Worm (Caenorhabditis elegans): ENCODE measurements around the gene nhx-5.
A peak's percentile ranks its signal among the peaks of the same experiment; 100 is the strongest.

The nhx-5 gene

ce11 chrX:10597554-10598191 is 20.9 kb downstream of the nhx-5 start (continued):
- TF ChIP-seq alr-1 (tag; optimal IDR thresholded peaks at IDR 0.05), result no peak
- peak; percentile 8 for TF ChIP-seq mab-5 (tag; optimal IDR thresholded peaks at IDR 0.05)
- peak; percentile 35 for TF ChIP-seq sma-9 (GFP tag; optimal IDR thresholded peaks at IDR 0.05)
- TF ChIP-seq sma-9 (tag; optimal IDR thresholded peaks at IDR 0.05), result no peak
- TF ChIP-seq unc-55 (GFP tag; optimal IDR thresholded peaks at IDR 0.05), result peak; percentile 12
- TF ChIP-seq mdl-1 (tag; optimal IDR thresholded peaks at IDR 0.05), result no peak
- TF ChIP-seq gmeb-1 (tag; optimal IDR thresholded peaks at IDR 0.05), result no peak
- TF ChIP-seq ama-1 (optimal IDR thresholded peaks at IDR 0.05), result no peak
- no peak for TF ChIP-seq ztf-4 (tag; optimal IDR thresholded peaks at IDR 0.05)
- TF ChIP-seq zag-1 (tag; optimal IDR thresholded peaks at IDR 0.05), result no peak
- TF ChIP-seq lin-13 (GFP tag; optimal IDR thresholded peaks at IDR 0.05), result no peak
- TF ChIP-seq sma-3 (GFP tag; optimal IDR thresholded peaks at IDR 0.05), result no peak
- TF ChIP-seq nhr-6 (tag; optimal IDR thresholded peaks at IDR 0.05), result no peak
- no peak for TF ChIP-seq dmd-4 (tag; optimal IDR thresholded peaks at IDR 0.05)
- TF ChIP-seq aly-2 (tag; optimal IDR thresholded peaks at IDR 0.05), result no peak
- no peak for TF ChIP-seq nhr-23 (tag; optimal IDR thresholded peaks at IDR 0.05)
- no peak for TF ChIP-seq R02D3.7 (tag; optimal IDR thresholded peaks at IDR 0.05)
- TF ChIP-seq C34F6.9 (tag; optimal IDR thresholded peaks at IDR 0.05), result peak; percentile 50
- TF ChIP-seq nhr-25 (tag; optimal IDR thresholded peaks at IDR 0.05), result no peak
- no peak for TF ChIP-seq blmp-1 (tag; optimal IDR thresholded peaks at IDR 0.05; ENCODE audit: insufficient read depth)
- no peak for TF ChIP-seq nhr-10 (tag; optimal IDR thresholded peaks at IDR 0.05)
- TF ChIP-seq ceh-82 (tag; optimal IDR thresholded peaks at IDR 0.05), result no peak
- TF ChIP-seq nhr-11 (tag; optimal IDR thresholded peaks at IDR 0.05), result no peak

ce11 chrX:10599719-10600155 is 23.0 kb downstream of the nhx-5 start:
- TF ChIP-seq ama-1 (optimal IDR thresholded peaks at IDR 0.05), result no peak
- no peak for TF ChIP-seq lin-11 (tag; optimal IDR thresholded peaks at IDR 0.05)
- no peak for TF ChIP-seq ceh-82 (tag; optimal IDR thresholded peaks at IDR 0.05)
- TF ChIP-seq R02D3.7 (tag; optimal IDR thresholded peaks at IDR 0.05), result no peak
- TF ChIP-seq ztf-1 (GFP tag; conservative IDR thresholded peaks at IDR 0.05), result no peak
- TF ChIP-seq nhr-25 (tag; optimal IDR thresholded peaks at IDR 0.05), result peak; percentile 63
- TF ChIP-seq peb-1 (tag; optimal IDR thresholded peaks at IDR 0.05), result no peak
- TF ChIP-seq ztf-4 (tag; optimal IDR thresholded peaks at IDR 0.05), result no peak
- TF ChIP-seq unc-62 (GFP tag; optimal IDR thresholded peaks at IDR 0.05), result no peak
- no peak for TF ChIP-seq mbf-1 (tag; optimal IDR thresholded peaks at IDR 0.05)
- no peak for TF ChIP-seq unc-55 (GFP tag; optimal IDR thresholded peaks at IDR 0.05)
- TF ChIP-seq dmd-4 (tag; optimal IDR thresholded peaks at IDR 0.05), result no peak
- no peak for TF ChIP-seq ceh-16 (tag; optimal IDR thresholded peaks at IDR 0.05)
- TF ChIP-seq lsy-2 (tag; optimal IDR thresholded peaks at IDR 0.05), result peak in 1 of 2 experiments; percentile 21
- TF ChIP-seq mab-5 (tag; optimal IDR thresholded peaks at IDR 0.05), result peak; percentile 43
- peak; percentile 22 for TF ChIP-seq nhr-129 (tag; optimal IDR thresholded peaks at IDR 0.05)
- no peak for TF ChIP-seq zag-1 (tag; optimal IDR thresholded peaks at IDR 0.05)
- no peak for TF ChIP-seq gmeb-1 (tag; optimal IDR thresholded peaks at IDR 0.05)
- TF ChIP-seq unc-39 (tag; optimal IDR thresholded peaks at IDR 0.05), result no peak
- TF ChIP-seq sem-4 (tag; optimal IDR thresholded peaks at IDR 0.05), result no peak
- peak; percentile 18 for TF ChIP-seq nhr-21 (tag; optimal IDR thresholded peaks at IDR 0.05)
- peak; percentile 25 for TF ChIP-seq blmp-1 (tag; optimal IDR thresholded peaks at IDR 0.05; ENCODE audit: insufficient read depth)
- TF ChIP-seq snpc-4 (tag; optimal IDR thresholded peaks at IDR 0.05), result no peak
- no peak for TF ChIP-seq C34F6.9 (tag; optimal IDR thresholded peaks at IDR 0.05)
- no peak for TF ChIP-seq nhr-237 (tag; optimal IDR thresholded peaks at IDR 0.05)
- no peak for TF ChIP-seq lin-39 (tag; optimal IDR thresholded peaks at IDR 0.05)
- peak; percentile 26 for TF ChIP-seq sma-3 (GFP tag; optimal IDR thresholded peaks at IDR 0.05)
- no peak for TF ChIP-seq Y55F3AM.14 (GFP tag; optimal IDR thresholded peaks at IDR 0.05)
- no peak for TF ChIP-seq egl-27 (tag; optimal IDR thresholded peaks at IDR 0.05)
- TF ChIP-seq nhr-10 (tag; optimal IDR thresholded peaks at IDR 0.05), result no peak
- TF ChIP-seq nhr-23 (tag; optimal IDR thresholded peaks at IDR 0.05), result no peak
- TF ChIP-seq fos-1 (tag; optimal IDR thresholded peaks at IDR 0.05), result peak; percentile 71
- TF ChIP-seq ztf-11 (tag; optimal IDR thresholded peaks at IDR 0.05), result no peak
- peak; percentile 62 for TF ChIP-seq crh-2 (tag; optimal IDR thresholded peaks at IDR 0.05)
- TF ChIP-seq nhr-11 (tag; optimal IDR thresholded peaks at IDR 0.05), result no peak
- no peak for TF ChIP-seq sma-9 (GFP tag; optimal IDR thresholded peaks at IDR 0.05)
- no peak for TF ChIP-seq sma-9 (tag; optimal IDR thresholded peaks at IDR 0.05)
- TF ChIP-seq F13H6.1 (tag; optimal IDR thresholded peaks at IDR 0.05), result no peak
